Fruit fly (Drosophila melanogaster): Measurements from ENCODE around the gene snz.

The snz gene

dm6 chrX:7892539-7892899 lies 19.4 kb upstream of the snz start:
- no peak for TF ChIP-seq CG12605 (GFP tag; IDR thresholded peaks at IDR 0.05)
- peak; percentile 47 for TF ChIP-seq CG17806 (tag; optimal IDR thresholded peaks at IDR 0.05)
- TF ChIP-seq CG9948 (tag; optimal IDR thresholded peaks at IDR 0.05) = peak; percentile 56
- peak; percentile 44 for TF ChIP-seq Snoo (tag; optimal IDR thresholded peaks at IDR 0.05)
- TF ChIP-seq CG14655 (GFP tag; optimal IDR thresholded peaks at IDR 0.05) = peak; percentile 77
- TF ChIP-seq gl (tag; optimal IDR thresholded peaks at IDR 0.05) = no peak
- peak; percentile 65 for TF ChIP-seq CG15710 (tag; optimal IDR thresholded peaks at IDR 0.05)
- TF ChIP-seq D1 (tag; optimal IDR thresholded peaks at IDR 0.05) = no peak
- TF ChIP-seq Pif1B (GFP tag; optimal IDR thresholded peaks at IDR 0.05) = no peak
- TF ChIP-seq Pif1A (GFP tag; optimal IDR thresholded peaks at IDR 0.05) = peak; percentile 63
- no peak for TF ChIP-seq rn (GFP tag; IDR thresholded peaks at IDR 0.05)
- peak; percentile 58 for TF ChIP-seq CG8159 (tag; optimal IDR thresholded peaks at IDR 0.05)
- no peak for TF ChIP-seq CG32121 (GFP tag; IDR thresholded peaks at IDR 0.05)
- peak; percentile 33 for TF ChIP-seq CG34367 (tag; optimal IDR thresholded peaks at IDR 0.05)
- 0 out of 2 replicates have a peak, but pooled peaks have one; percentile 7 for TF ChIP-seq Ets98B (GFP tag; IDR thresholded peaks at IDR 0.05)
- peak; percentile 54 for TF ChIP-seq CG8301 (tag; optimal IDR thresholded peaks at IDR 0.05)
- TF ChIP-seq EcR (GFP tag; optimal IDR thresholded peaks at IDR 0.05) = no peak
- TF ChIP-seq CG4496 (GFP tag; IDR thresholded peaks at IDR 0.05) = peak; percentile 58; the same call in 2 of the 3 replicates

- peak; percentile 46 for TF ChIP-seq Pif1A (GFP tag; optimal IDR thresholded peaks at IDR 0.05)
- no peak for TF ChIP-seq rn (GFP tag; IDR thresholded peaks at IDR 0.05)
- TF ChIP-seq D1 (tag; optimal IDR thresholded peaks at IDR 0.05) = no peak
- no peak for TF ChIP-seq CG12605 (GFP tag; IDR thresholded peaks at IDR 0.05)
- peak; percentile 48; the same call in 1 of the 2 replicates for TF ChIP-seq CG32121 (GFP tag; IDR thresholded peaks at IDR 0.05)
- TF ChIP-seq CG4496 (GFP tag; IDR thresholded peaks at IDR 0.05) = 0 out of 3 replicates have a peak, but pooled peaks have one; percentile 26
- peak; percentile 21 for TF ChIP-seq CG17806 (tag; optimal IDR thresholded peaks at IDR 0.05)
- TF ChIP-seq CG15710 (tag; optimal IDR thresholded peaks at IDR 0.05) = peak; percentile 38
- TF ChIP-seq CG14655 (GFP tag; optimal IDR thresholded peaks at IDR 0.05) = no peak
- TF ChIP-seq CG8159 (tag; optimal IDR thresholded peaks at IDR 0.05) = peak; percentile 40
- peak; percentile 20 for TF ChIP-seq CG9948 (tag; optimal IDR thresholded peaks at IDR 0.05)
- no peak for TF ChIP-seq EcR (GFP tag; optimal IDR thresholded peaks at IDR 0.05)
- TF ChIP-seq fd96Ca (GFP tag; IDR thresholded peaks at IDR 0.05) = no peak; the same call in 2 of the 3 replicates
- TF ChIP-seq Ets98B (GFP tag; IDR thresholded peaks at IDR 0.05) = peak; percentile 17; the same call in 1 of the 2 replicates
- TF ChIP-seq Pif1B (GFP tag; optimal IDR thresholded peaks at IDR 0.05) = peak; percentile 32
- peak; percentile 10 for TF ChIP-seq Snoo (tag; optimal IDR thresholded peaks at IDR 0.05)
Measured at dm6 chrX:7893411-7894122, 18.3 kb upstream of the snz start, which contains the start of the genes CG45089, ND-MNLL and p115. CG45089 (minus strand) TSS chrX:7893798. ND-MNLL (minus strand) TSS chrX:7893798. p115 (plus strand) TSS chrX:7894031.

dm6 chrX:7900659-7901058 lies 11.2 kb upstream of the snz start:
- no peak for TF ChIP-seq Pif1A (GFP tag; optimal IDR thresholded peaks at IDR 0.05)
- TF ChIP-seq CG10348 (GFP tag; IDR thresholded peaks at IDR 0.05) = no peak
- TF ChIP-seq CG34367 (tag; optimal IDR thresholded peaks at IDR 0.05) = no peak

- TF ChIP-seq CG4496 (GFP tag; IDR thresholded peaks at IDR 0.05) (peak; percentile 66), CG17806 (tag; optimal IDR thresholded peaks at IDR 0.05) (no peak), fd96Ca (GFP tag; IDR thresholded peaks at IDR 0.05) (peak; percentile 58; the same call in 1 of the 3 replicates), CG8159 (tag; optimal IDR thresholded peaks at IDR 0.05) (peak; percentile 16), Ets98B (GFP tag; IDR thresholded peaks at IDR 0.05) (peak; percentile 38), CG15710 (tag; optimal IDR thresholded peaks at IDR 0.05) (peak; percentile 16), CG34367 (tag; optimal IDR thresholded peaks at IDR 0.05) (peak; percentile 24), CG12605 (GFP tag; IDR thresholded peaks at IDR 0.05) (peak; percentile 44; the same call in 1 of the 2 replicates), CG14655 (GFP tag; optimal IDR thresholded peaks at IDR 0.05) (no peak), rn (GFP tag; IDR thresholded peaks at IDR 0.05) (no peak), Snoo (tag; optimal IDR thresholded peaks at IDR 0.05) (peak; percentile 60), CG9948 (tag; optimal IDR thresholded peaks at IDR 0.05) (peak; percentile 28), CG32121 (GFP tag; IDR thresholded peaks at IDR 0.05) (no peak), Pif1A (GFP tag; optimal IDR thresholded peaks at IDR 0.05) (peak; percentile 61)
Measured at dm6 chrX:7901153-7902038, 10.5 kb upstream of the snz start, which contains the start of the genes RpS6 and bys. RpS6 (minus strand) TSS chrX:7901331. bys (plus strand) TSS chrX:7901880.

- TF ChIP-seq CG8301 (tag; optimal IDR thresholded peaks at IDR 0.05) (peak; percentile 79), fd96Ca (GFP tag; IDR thresholded peaks at IDR 0.05) (peak; percentile 90), CG32121 (GFP tag; IDR thresholded peaks at IDR 0.05) (peak; percentile 89), CG17806 (tag; optimal IDR thresholded peaks at IDR 0.05) (peak; percentile 74), CG12605 (GFP tag; IDR thresholded peaks at IDR 0.05) (peak; percentile 66), CG15710 (tag; optimal IDR thresholded peaks at IDR 0.05) (peak; percentile 79), CG4496 (GFP tag; IDR thresholded peaks at IDR 0.05) (peak; percentile 91), Pif1B (GFP tag; optimal IDR thresholded peaks at IDR 0.05) (peak; percentile 72), CG10348 (GFP tag; IDR thresholded peaks at IDR 0.05) (0 out of 2 replicates have a peak, but pooled peaks have one; percentile 31), gl (tag; optimal IDR thresholded peaks at IDR 0.05) (peak; percentile 59), Pif1A (GFP tag; optimal IDR thresholded peaks at IDR 0.05) (no peak), EcR (GFP tag; optimal IDR thresholded peaks at IDR 0.05) (peak; percentile 76), Snoo (tag; optimal IDR thresholded peaks at IDR 0.05) (peak; percentile 56), CG9948 (tag; optimal IDR thresholded peaks at IDR 0.05) (peak; percentile 70), CG8159 (tag; optimal IDR thresholded peaks at IDR 0.05) (peak; percentile 83), CG13204 (GFP tag; optimal IDR thresholded peaks at IDR 0.05) (no peak), Ets98B (GFP tag; IDR thresholded peaks at IDR 0.05) (peak; percentile 85), CG34367 (tag; optimal IDR thresholded peaks at IDR 0.05) (peak; percentile 75), CG14655 (GFP tag; optimal IDR thresholded peaks at IDR 0.05) (peak; percentile 85), rn (GFP tag; IDR thresholded peaks at IDR 0.05) (no peak), D1 (tag; optimal IDR thresholded peaks at IDR 0.05) (no peak)
Measured at dm6 chrX:7908239-7909068, 3.4 kb upstream of the snz start, which contains the start of the genes dpr14 and spidey. dpr14 (minus strand) TSS chrX:7908286. spidey (plus strand) TSS chrX:7908931.

All from whole organism, pupa.